Worm (Caenorhabditis elegans): ENCODE measurements around the gene ceh-82.

DNA sequence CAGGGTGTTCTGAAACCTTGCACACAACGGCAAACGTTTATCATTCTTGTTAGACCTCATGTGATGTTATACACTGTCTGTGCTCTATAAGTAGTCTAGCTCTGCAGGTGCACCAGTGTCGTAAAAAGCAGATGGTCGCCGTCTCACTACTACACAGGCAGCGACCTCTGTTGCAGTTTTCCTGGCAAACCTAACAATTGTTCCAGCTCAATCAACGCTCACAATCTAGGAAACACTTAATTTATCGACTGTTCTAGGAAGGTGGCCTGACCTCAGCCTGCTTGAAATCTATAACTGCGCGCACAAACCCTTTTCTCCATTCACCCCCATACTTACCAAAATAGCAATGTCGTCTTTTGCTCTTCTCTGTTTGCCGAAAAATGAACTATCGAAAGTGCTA is 7.7 kb upstream of the ceh-82 start, which contains the start of gene fbxb-11:
- TF ChIP-seq hmg-1.1 (GFP tag; IDR thresholded peaks at IDR 0.05) (no peak), mdl-1 (tag; optimal IDR thresholded peaks at IDR 0.05) (no peak), arid-1 (GFP tag; conservative IDR thresholded peaks at IDR 0.05) (no peak), ZK546.5 (tag; optimal IDR thresholded peaks at IDR 0.05) (no peak), ctbp-1 (GFP tag; IDR thresholded peaks at IDR 0.05) (no peak), ceh-28 (tag; optimal IDR thresholded peaks at IDR 0.05) (no peak)

Data from whole organism, L4 larva.